Comparison of ENCODE assay signal across 2 worm cellular contexts in the genomic region with DNA sequence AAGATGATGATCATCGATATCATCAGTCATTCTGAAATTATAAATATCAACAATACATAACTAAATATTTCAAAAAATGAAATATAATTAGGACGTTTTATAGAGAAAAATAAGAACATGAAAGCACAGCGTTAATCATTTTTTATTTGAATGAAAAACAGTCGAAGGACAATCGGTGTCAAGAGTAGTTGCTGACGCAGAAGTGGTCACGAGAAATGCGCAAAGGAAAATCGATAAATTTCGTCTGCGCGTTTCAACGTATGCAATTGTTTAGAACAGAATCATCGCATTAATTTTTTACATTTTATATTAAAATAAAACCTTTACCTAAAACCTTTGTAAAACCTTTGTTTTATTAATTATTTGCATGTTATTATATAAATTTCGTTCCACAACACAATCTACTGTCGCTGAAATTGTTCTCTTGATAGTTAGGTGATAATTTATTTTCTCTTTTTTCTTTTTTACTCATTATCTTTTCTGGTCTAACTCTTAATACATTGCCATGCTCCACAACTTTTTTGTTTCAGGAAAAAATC.
A peak's percentile ranks its signal among the peaks of the same experiment; 100 is the strongest.
TF ChIP-seq lines count a peak whose summit lies in the region.

A gene (minus strand): TSS at position 31 of the 539 bp plus-strand sequence.
A gene (plus strand): TSS at position 489 of the 539 bp plus-strand sequence.

TF ChIP-seq in whole organism, L2 larva, 48 proteins besides CTCF, POLR2A, EP300 and RAD21 (continued from another document):
- TF ChIP-seq lin-13 (GFP tag; optimal IDR thresholded peaks at IDR 0.05; lab: Kevin White, UChicago) (peak; percentile 57), egl-27 (tag; optimal IDR thresholded peaks at IDR 0.05; lab: Kevin White, UChicago) (peak; percentile 66), mab-5 (tag; optimal IDR thresholded peaks at IDR 0.05; lab: Kevin White, UChicago) (peak; percentile 87), ceh-16 (tag; optimal IDR thresholded peaks at IDR 0.05; lab: Kevin White, UChicago) (no peak), sma-3 (GFP tag; optimal IDR thresholded peaks at IDR 0.05; lab: Kevin White, UChicago) (peak; percentile 60), crh-2 (tag; optimal IDR thresholded peaks at IDR 0.05; lab: Kevin White, UChicago) (peak; percentile 87), ceh-82 (tag; optimal IDR thresholded peaks at IDR 0.05; lab: Kevin White, UChicago) (no peak), C34F6.9 (tag; optimal IDR thresholded peaks at IDR 0.05; lab: Kevin White, UChicago) (peak; percentile 96)
TF ChIP-seq in whole organism, L2 larva: peak in this region for 22.

TF ChIP-seq in whole organism, L4 larva, 104 proteins besides CTCF, POLR2A, EP300 and RAD21 (continued from another document):
- peak; percentile 56 for TF ChIP-seq hlh-11 (tag; optimal IDR thresholded peaks at IDR 0.05; lab: Kevin White, UChicago)
- TF ChIP-seq ztf-11 (tag; optimal IDR thresholded peaks at IDR 0.05; lab: Kevin White, UChicago), result no peak
- peak; percentile 1 for TF ChIP-seq fkh-10 (GFP tag; optimal IDR thresholded peaks at IDR 0.05; lab: Kevin White, UChicago)
- no peak for TF ChIP-seq ZK337.2 (GFP tag; IDR thresholded peaks at IDR 0.05; lab: Robert Waterston, UW)
- TF ChIP-seq Y5F2A.4 (GFP tag; optimal IDR thresholded peaks at IDR 0.05; lab: Kevin White, UChicago), result no peak
- no peak for TF ChIP-seq zag-1 (tag; optimal IDR thresholded peaks at IDR 0.05; lab: Kevin White, UChicago)
- TF ChIP-seq egl-27 (tag; optimal IDR thresholded peaks at IDR 0.05; lab: Kevin White, UChicago), result no peak
- peak; percentile 67 for TF ChIP-seq nhr-102 (tag; optimal IDR thresholded peaks at IDR 0.05; lab: Kevin White, UChicago)
- TF ChIP-seq F10B5.3 (tag; optimal IDR thresholded peaks at IDR 0.05; lab: Kevin White, UChicago), result peak; percentile 58
- TF ChIP-seq duxl-1 (tag; optimal IDR thresholded peaks at IDR 0.05; lab: Kevin White, UChicago; ENCODE audit: poor library complexity), result no peak
- no peak for TF ChIP-seq ceh-44 (GFP tag; IDR thresholded peaks at IDR 0.05; lab: Robert Waterston, UW)
- TF ChIP-seq mep-1 (tag; optimal IDR thresholded peaks at IDR 0.05; lab: Kevin White, UChicago), result peak; percentile 72
- TF ChIP-seq nhr-28 (tag; optimal IDR thresholded peaks at IDR 0.05; lab: Kevin White, UChicago), result peak; percentile 41
- TF ChIP-seq mes-2 (tag; optimal IDR thresholded peaks at IDR 0.05; lab: Kevin White, UChicago; ENCODE audit: poor library complexity, severe bottlenecking), result peak; percentile 89
- TF ChIP-seq nhr-77 (tag; optimal IDR thresholded peaks at IDR 0.05; lab: Kevin White, UChicago), result peak; percentile 20
- 0 out of 2 replicates have a peak, but pooled peaks have one; percentile 52 for TF ChIP-seq ctbp-1 (GFP tag; IDR thresholded peaks at IDR 0.05; lab: Robert Waterston, UW)
- TF ChIP-seq spr-1 (tag; optimal IDR thresholded peaks at IDR 0.05; lab: Kevin White, UChicago), result peak; percentile 56
- TF ChIP-seq F37D6.2 (tag; optimal IDR thresholded peaks at IDR 0.05; lab: Kevin White, UChicago), result peak; percentile 48
- TF ChIP-seq T26A8.4 (GFP tag; IDR thresholded peaks at IDR 0.05; lab: Robert Waterston, UW), result peak; percentile 69
- TF ChIP-seq nhr-41 (GFP tag; IDR thresholded peaks at IDR 0.05; lab: Robert Waterston, UW), result no peak
- TF ChIP-seq lim-7 (GFP tag; IDR thresholded peaks at IDR 0.05; lab: Robert Waterston, UW), result no peak
- TF ChIP-seq lin-38 (GFP tag; IDR thresholded peaks at IDR 0.05; lab: Robert Waterston, UW), result peak; percentile 71
- TF ChIP-seq lsy-2 (tag; optimal IDR thresholded peaks at IDR 0.05; lab: Kevin White, UChicago), result peak; percentile 4 to 90
TF ChIP-seq in whole organism, L4 larva: peak in this region for 27.
